Fruit fly (Drosophila melanogaster) whole organism, embryonic: ENCODE measurements around the gene Ask1.

Experiments
- Atf6 ChIP-seq: fragments of 200-800 bp; sonication (Bioruptor generic); IDR thresholded peaks from 2 replicates; pipeline ENCODE4 v1.3.6; 2022; ENCODE audit warnings: missing biosample characterization, missing genetic modification characterization
- CG10274 ChIP-seq: fragments of 200-800 bp; sonication (Bioruptor generic); optimal IDR thresholded peaks from 3 replicates; lab custom pipeline; 2017; ENCODE audit warnings: missing biosample characterization, mild to moderate bottlenecking, missing genetic modification characterization
- CG11093 ChIP-seq: fragments of 200-800 bp; sonication (Bioruptor generic); IDR thresholded peaks from 3 replicates; pipeline ENCODE4 v1.3.6; 2022; ENCODE audit warnings: missing biosample characterization, missing genetic modification characterization
- CG12391 ChIP-seq: fragments of 200-800 bp; sonication (Bioruptor generic); optimal IDR thresholded peaks from 3 replicates; lab custom pipeline; 2018; ENCODE audit warnings: missing biosample characterization, mild to moderate bottlenecking, missing genetic modification characterization, moderate library complexity
- CG1529 ChIP-seq: fragments of 200-800 bp; sonication (Bioruptor generic); optimal IDR thresholded peaks from 3 replicates; lab custom pipeline; 2018; ENCODE audit warnings: missing biosample characterization, missing genetic modification characterization
- CG17802 ChIP-seq: fragments of 200-800 bp; sonication (Bioruptor generic); optimal IDR thresholded peaks from 2 replicates; lab custom pipeline; 2018; ENCODE audit warnings: missing biosample characterization, mild to moderate bottlenecking, missing genetic modification characterization, moderate library complexity
- CG17829 ChIP-seq: fragments of 200-800 bp; optimal IDR thresholded peaks from 2 replicates; lab custom pipeline; 2019; ENCODE audit warnings: missing biosample characterization, mild to moderate bottlenecking, missing genetic modification characterization, moderate library complexity
- CG18619 ChIP-seq: fragments of 200-800 bp; sonication (Bioruptor generic); optimal IDR thresholded peaks from 3 replicates; lab custom pipeline; 2017; ENCODE audit warnings: missing biosample characterization, mild to moderate bottlenecking, missing genetic modification characterization
- CG2116 ChIP-seq: fragments of 200-800 bp; sonication (Bioruptor generic); optimal IDR thresholded peaks from 3 replicates; lab custom pipeline; 2018; ENCODE audit warnings: missing biosample characterization, mild to moderate bottlenecking, missing genetic modification characterization
- CG2129 ChIP-seq: fragments of 200-800 bp; sonication (Bioruptor generic); IDR thresholded peaks from 2 replicates; pipeline ENCODE4 v1.3.6; 2022; ENCODE audit warnings: missing biosample characterization, missing genetic modification characterization; ENCODE audit not compliant: partially characterized antibody
- CG2202 ChIP-seq: fragments of 200-800 bp; sonication (Bioruptor generic); optimal IDR thresholded peaks from 2 replicates; lab custom pipeline; 2018; ENCODE audit warnings: missing biosample characterization, mild to moderate bottlenecking, missing genetic modification characterization
- CG30403 ChIP-seq: fragments of 200-800 bp; sonication (Bioruptor generic); optimal IDR thresholded peaks from 3 replicates; lab custom pipeline; 2016; ENCODE audit warnings: missing biosample characterization, missing genetic modification characterization
- CG33557 ChIP-seq: fragments of 200-800 bp; sonication (Bioruptor generic); optimal IDR thresholded peaks from 2 replicates; lab custom pipeline; 2019; ENCODE audit warnings: missing biosample characterization, mild to moderate bottlenecking, missing genetic modification characterization, moderate library complexity
- CG3407 ChIP-seq: fragments of 200-800 bp; sonication (Bioruptor generic); optimal IDR thresholded peaks from 2 replicates; lab custom pipeline; 2018; ENCODE audit warnings: missing biosample characterization, mild to moderate bottlenecking, missing genetic modification characterization
- CG3838 ChIP-seq: fragments of 200-800 bp; sonication (Bioruptor generic); optimal IDR thresholded peaks from 3 replicates; lab custom pipeline; 2016; ENCODE audit warnings: missing biosample characterization, missing genetic modification characterization
- CG4854 ChIP-seq: fragments of 200-800 bp; sonication (Bioruptor generic); optimal IDR thresholded peaks from 2 replicates; lab custom pipeline; 2016; ENCODE audit warnings: missing biosample characterization, missing genetic modification characterization, inconsistent platforms
- CG5180 ChIP-seq: fragments of 200-800 bp; sonication (Bioruptor generic); optimal IDR thresholded peaks from 3 replicates; lab custom pipeline; 2017; ENCODE audit warnings: missing biosample characterization, missing genetic modification characterization, mild to moderate bottlenecking, moderate library complexity, missing genetic modification reagents
- CG5953 ChIP-seq: fragments of 200-800 bp; sonication (Bioruptor generic); IDR thresholded peaks from 2 replicates; pipeline ENCODE4 v1.3.6; 2022; ENCODE audit warnings: missing biosample characterization, missing genetic modification characterization
- CG8944 ChIP-seq: fragments of 200-800 bp; sonication (Bioruptor generic); optimal IDR thresholded peaks from 3 replicates; lab custom pipeline; 2016; ENCODE audit warnings: missing biosample characterization, missing genetic modification characterization
- D19A ChIP-seq: fragments of 200-800 bp; optimal IDR thresholded peaks from 3 replicates; lab custom pipeline; 2019; ENCODE audit warnings: missing biosample characterization, mild to moderate bottlenecking, missing genetic modification characterization, moderate library complexity
- HLH3B ChIP-seq: fragments of 200-800 bp; sonication (Bioruptor generic); IDR thresholded peaks from 2 replicates; pipeline ENCODE4 v1.3.6; 2022; ENCODE audit warnings: missing biosample characterization, missing genetic modification characterization
- Hr78 ChIP-seq, 2 experiments: fragments of 200-800 bp in 1 of 2; fragments of >200 bp in 1 of 2; sonication (Bioruptor generic) in 1 of 2; optimal IDR thresholded peaks; 2 replicates each; lab custom pipeline; 2017 to 2019; ENCODE audit warnings: missing biosample characterization in 2 of 2, missing genetic modification characterization in 2 of 2, mild to moderate bottlenecking in 1 of 2, moderate library complexity in 1 of 2
- Hsf ChIP-seq: fragments of 200-800 bp; sonication (Bioruptor generic); optimal IDR thresholded peaks from 3 replicates; lab custom pipeline; 2016; ENCODE audit warnings: missing biosample characterization, missing genetic modification characterization
- MBD-R2 ChIP-seq: fragments of 200-800 bp; sonication (Bioruptor generic); IDR thresholded peaks from 2 replicates; pipeline ENCODE4 v1.3.6; 2022; ENCODE audit warnings: missing biosample characterization, missing genetic modification characterization
- Opbp ChIP-seq: fragments of 200-800 bp; sonication (Bioruptor generic); IDR thresholded peaks from 3 replicates; pipeline ENCODE4 v1.3.6; 2022; ENCODE audit warnings: missing biosample characterization, missing genetic modification characterization; ENCODE audit not compliant: partially characterized antibody
- Pdp1 ChIP-seq, 2 experiments: fragments of 200-800 bp; sonication (Bioruptor generic); optimal IDR thresholded peaks; 3 replicates each; lab custom pipeline; 2016; ENCODE audit warnings: missing biosample characterization in 2 of 2, missing genetic modification characterization in 2 of 2, mild to moderate bottlenecking in 1 of 2, moderate library complexity in 1 of 2
- Vsx1 ChIP-seq: fragments of 200-800 bp; sonication (Bioruptor generic); optimal IDR thresholded peaks from 2 replicates; lab custom pipeline; 2017; ENCODE audit warnings: missing biosample characterization, mild to moderate bottlenecking, missing genetic modification characterization, missing genetic modification reagents
- dmrt99B ChIP-seq: fragments of 200-800 bp; sonication (Bioruptor generic); optimal IDR thresholded peaks from 2 replicates; lab custom pipeline; 2018; ENCODE audit warnings: missing biosample characterization, mild to moderate bottlenecking, missing genetic modification characterization, moderate library complexity
- fd3F ChIP-seq: fragments of 200-800 bp; sonication (Bioruptor generic); optimal IDR thresholded peaks from 2 replicates; lab custom pipeline; 2018; ENCODE audit warnings: missing biosample characterization, mild to moderate bottlenecking, missing genetic modification characterization, moderate library complexity
- ftz-f1 ChIP-seq: fragments of 200-800 bp; sonication (Bioruptor generic); optimal IDR thresholded peaks from 2 replicates; lab custom pipeline; 2016; ENCODE audit warnings: missing biosample characterization, missing genetic modification characterization
- gce ChIP-seq: fragments of 200-800 bp; sonication (Bioruptor generic); IDR thresholded peaks from 3 replicates; pipeline ENCODE4 v1.3.6; 2022; ENCODE audit warnings: missing biosample characterization, missing genetic modification characterization
- gcm ChIP-seq: fragments of 200-800 bp; sonication (Bioruptor generic); optimal IDR thresholded peaks from 2 replicates; lab custom pipeline; 2019; ENCODE audit warnings: missing biosample characterization, mild to moderate bottlenecking, missing genetic modification characterization, moderate library complexity
- gem ChIP-seq: fragments of 200-800 bp; sonication (Bioruptor generic); optimal IDR thresholded peaks from 2 replicates; lab custom pipeline; 2019; ENCODE audit warnings: missing biosample characterization, mild to moderate bottlenecking, missing genetic modification characterization, moderate library complexity
- jing ChIP-seq: fragments of 200-800 bp; sonication (Bioruptor generic); optimal IDR thresholded peaks from 2 replicates; lab custom pipeline; 2018; ENCODE audit warnings: missing biosample characterization, mild to moderate bottlenecking, missing genetic modification characterization
- knrl ChIP-seq: fragments of 200-800 bp; sonication (Bioruptor generic); IDR thresholded peaks from 3 replicates; pipeline ENCODE4 v1.3.6; 2022; ENCODE audit warnings: missing biosample characterization, missing genetic modification characterization; ENCODE audit not compliant: partially characterized antibody
- peb ChIP-seq: fragments of 200-800 bp; sonication (Bioruptor generic); IDR thresholded peaks from 2 replicates; pipeline ENCODE4 v1.3.6; 2022; ENCODE audit warnings: missing biosample characterization, missing genetic modification characterization
- pho ChIP-seq: fragments of 200-800 bp; sonication (Bioruptor generic); optimal IDR thresholded peaks from 2 replicates; lab custom pipeline; 2016; ENCODE audit warnings: missing biosample characterization, missing genetic modification characterization
- sens ChIP-seq: fragments of 200-800 bp; sonication (Bioruptor generic); peaks from one replicate; lab custom pipeline; 2016; ENCODE audit warnings: missing biosample characterization, missing genetic modification characterization
- sna ChIP-seq: fragments of 200-800 bp; sonication (Bioruptor generic); IDR thresholded peaks from 2 replicates; pipeline ENCODE4 v1.3.6; 2022; ENCODE audit warnings: missing biosample characterization, missing genetic modification characterization; ENCODE audit not compliant: partially characterized antibody
- stc ChIP-seq: fragments of 200-800 bp; sonication (Bioruptor generic); IDR thresholded peaks from 2 replicates; pipeline ENCODE4 v1.3.6; 2022; ENCODE audit warnings: missing biosample characterization, missing genetic modification characterization
- vnd ChIP-seq: fragments of 200-800 bp; sonication (Bioruptor generic); IDR thresholded peaks from 3 replicates; pipeline ENCODE4 v1.3.6; 2022; ENCODE audit warnings: missing biosample characterization, missing genetic modification characterization; ENCODE audit not compliant: partially characterized antibody

Ask1 gene

dm6 chr3R:19847591-19848256 is 31.8 kb upstream of the Ask1 start (continued):
- TF ChIP-seq CG4854 (GFP tag; lab: Kevin White, UChicago) (no peak), pho (GFP tag; lab: Kevin White, UChicago) (no peak), Hr78 (GFP tag; optimal IDR thresholded peaks at IDR 0.05; lab: Kevin White, UChicago) (peak in 1 of 2 experiments; percentile 81), gcm (GFP tag; lab: Kevin White, UChicago) (peak; percentile 55), CG17829 (peak; percentile 6), CG3407 (GFP tag; lab: Kevin White, UChicago) (peak; percentile 59), CG10274 (GFP tag; lab: Kevin White, UChicago) (no peak), Vsx1 (peak; percentile 60), CG2129 (no peak), sna (GFP tag; lab: Robert Waterston, UW) (peak; percentile 14; the same call in 1 of the 2 replicates), Opbp (GFP tag; lab: Robert Waterston, UW) (no peak), CG30403 (no peak), sens (GFP tag; lab: Kevin White, UChicago) (peak; percentile 76), CG2202 (tag; lab: Kevin White, UChicago) (peak; percentile 77), ftz-f1 (peak; percentile 89), Atf6 (GFP tag; lab: Robert Waterston, UW) (peak; percentile 50), CG11093 (GFP tag; lab: Robert Waterston, UW) (no peak), gce (peak; percentile 74; the same call in 2 of the 3 replicates), CG5180 (GFP tag; lab: Kevin White, UChicago) (no peak), gem (tag; lab: Kevin White, UChicago) (no peak), CG12391 (no peak), CG3838 (GFP tag; lab: Kevin White, UChicago) (no peak), CG33557 (GFP tag; lab: Kevin White, UChicago) (peak; percentile 67), knrl (GFP tag; lab: Robert Waterston, UW) (no peak), CG8944 (GFP tag; lab: Kevin White, UChicago) (no peak), dmrt99B (tag; lab: Kevin White, UChicago) (no peak), CG1529 (GFP tag; lab: Kevin White, UChicago) (peak; percentile 38), CG5953 (GFP tag; lab: Robert Waterston, UW) (no peak), jing (GFP tag; lab: Kevin White, UChicago) (no peak), CG17802 (tag; lab: Kevin White, UChicago) (no peak), fd3F (GFP tag; lab: Kevin White, UChicago) (peak; percentile 53), Pdp1 (GFP tag; optimal IDR thresholded peaks at IDR 0.05; lab: Kevin White, UChicago) (peak in 1 of 2 experiments; percentile 84), stc (GFP tag; lab: Robert Waterston, UW) (peak; percentile 70), Hsf (GFP tag; lab: Kevin White, UChicago) (peak; percentile 20), HLH3B (peak; percentile 57; the same call in 1 of the 2 replicates), CG18619 (peak; percentile 4), peb (GFP tag; lab: Robert Waterston, UW) (no peak), MBD-R2 (GFP tag; lab: Robert Waterston, UW) (peak; percentile 30), CG2116 (GFP tag; lab: Kevin White, UChicago) (peak; percentile 9), vnd (GFP tag; lab: Robert Waterston, UW) (no peak), D19A (tag; lab: Kevin White, UChicago) (peak; percentile 79)
